Fruit fly (Drosophila melanogaster): ENCODE measurements around the gene CG1440.

DNA sequence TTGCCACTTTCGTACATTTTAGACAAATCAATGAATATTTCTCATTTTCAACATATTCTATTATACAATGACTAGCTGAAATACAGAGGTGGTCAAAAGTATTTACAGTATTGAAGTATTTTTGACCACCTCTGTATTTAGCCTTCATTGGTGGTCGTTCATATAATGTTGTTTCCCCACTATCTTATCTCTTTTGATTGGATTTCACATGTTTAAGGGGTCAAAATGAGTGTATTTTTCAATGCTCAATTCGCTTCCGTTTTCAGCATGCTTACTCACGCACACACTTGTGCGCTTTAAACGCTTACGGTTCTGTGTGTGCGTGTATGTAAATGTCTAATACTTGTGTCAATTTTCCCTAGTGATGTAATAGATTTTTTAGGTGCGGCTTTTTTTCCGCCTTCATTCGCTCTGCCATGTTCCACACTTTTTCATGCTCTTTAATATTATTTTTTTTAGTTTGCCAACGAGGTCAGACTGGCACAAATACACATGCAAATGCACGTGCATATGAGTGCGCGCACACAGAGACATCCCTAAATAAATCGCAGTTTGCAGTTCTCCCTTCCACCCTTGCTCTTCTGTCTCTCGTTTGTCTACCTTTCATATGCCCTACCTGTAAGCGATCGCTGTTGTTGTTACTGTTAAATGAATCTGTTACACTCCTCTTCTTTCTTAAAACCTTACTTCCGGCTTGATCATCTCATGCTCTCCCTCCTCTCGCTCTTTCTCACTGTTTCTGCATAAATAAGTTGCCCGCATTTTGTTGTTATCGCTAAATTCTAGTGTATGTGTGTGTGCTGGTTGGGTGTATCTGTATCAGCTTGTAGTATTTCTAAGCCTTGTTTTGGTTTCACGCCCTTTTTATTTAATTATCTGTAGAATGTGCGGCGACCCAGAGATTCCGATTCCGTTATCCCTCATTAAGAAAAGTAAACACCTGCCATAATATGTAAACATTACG lies 24.4 kb upstream of the CG1440 start:
- TF ChIP-seq insv (optimal IDR thresholded peaks at IDR 0.05) (no peak), Myc (optimal IDR thresholded peaks at IDR 0.05) (no peak), h (optimal IDR thresholded peaks at IDR 0.05) (no peak), psq (optimal IDR thresholded peaks at IDR 0.05) (no peak), Sin3A (optimal IDR thresholded peaks at IDR 0.05) (no peak)
